2 worm cellular contexts compared by ENCODE assay signal in genomic region chrIV:8925990-8926389, ce11.
TF ChIP-seq lines count a peak whose summit lies in the region.

TSS of gene D1046.2 (minus strand) at chrIV:8926067.
TSS of gene cfim-2 (plus strand) at chrIV:8926324.

TF ChIP-seq in whole organism, L1 larva, 84 proteins besides CTCF, POLR2A, EP300 and RAD21 (continued from another document and continues in another):
- TF ChIP-seq alr-1 (tag; optimal IDR thresholded peaks at IDR 0.05; lab: Kevin White, UChicago; ENCODE audit: borderline replicate concordance) (no peak), lsy-2 (tag; optimal IDR thresholded peaks at IDR 0.05; lab: Kevin White, UChicago) (peak in 1 of 2 experiments; percentile 64), nhr-85 (tag; lab: Kevin White, UChicago) (no peak), skn-1 (tag; optimal IDR thresholded peaks at IDR 0.05; lab: Kevin White, UChicago) (peak; percentile 3), hlh-17 (GFP tag; optimal IDR thresholded peaks at IDR 0.05; lab: Kevin White, UChicago; ENCODE audit: borderline replicate concordance) (no peak), nhr-84 (tag; optimal IDR thresholded peaks at IDR 0.05; lab: Kevin White, UChicago) (no peak), fos-1 (tag; optimal IDR thresholded peaks at IDR 0.05; lab: Kevin White, UChicago) (no peak), mab-9 (GFP tag; IDR thresholded peaks at IDR 0.05; lab: Robert Waterston, UW) (no peak), sox-4 (tag; optimal IDR thresholded peaks at IDR 0.05; lab: Kevin White, UChicago) (no peak), swsn-7 (tag; optimal IDR thresholded peaks at IDR 0.05; lab: Kevin White, UChicago) (peak; percentile 30), ceh-63 (GFP tag; optimal IDR thresholded peaks at IDR 0.05; lab: Kevin White, UChicago) (no peak), dpl-1 (GFP tag; optimal IDR thresholded peaks at IDR 0.05; lab: Kevin White, UChicago) (peak; percentile 5 to 33 (median 27)), rnt-1 (tag; optimal IDR thresholded peaks at IDR 0.05; lab: Kevin White, UChicago) (no peak), grh-1 (GFP tag; IDR thresholded peaks at IDR 0.05; lab: Robert Waterston, UW) (no peak), sup-37 (GFP tag; optimal IDR thresholded peaks at IDR 0.05; lab: Kevin White, UChicago) (no peak), nhr-76 (tag; optimal IDR thresholded peaks at IDR 0.05; lab: Kevin White, UChicago) (no peak), ztf-11 (tag; optimal IDR thresholded peaks at IDR 0.05; lab: Kevin White, UChicago) (no peak), ces-1 (GFP tag; optimal IDR thresholded peaks at IDR 0.05; lab: Kevin White, UChicago) (no peak), ceh-82 (tag; optimal IDR thresholded peaks at IDR 0.05; lab: Kevin White, UChicago) (no peak), nhr-11 (tag; optimal IDR thresholded peaks at IDR 0.05; lab: Kevin White, UChicago) (no peak), ceh-88 (GFP tag; IDR thresholded peaks at IDR 0.05; lab: Robert Waterston, UW) (no peak), egl-13 (tag; optimal IDR thresholded peaks at IDR 0.05; lab: Kevin White, UChicago) (no peak), hlh-4 (tag; optimal IDR thresholded peaks at IDR 0.05; lab: Kevin White, UChicago) (no peak), unc-62 (GFP tag; optimal IDR thresholded peaks at IDR 0.05; lab: Kevin White, UChicago) (no peak), aha-1 (tag; optimal IDR thresholded peaks at IDR 0.05; lab: Kevin White, UChicago) (no peak), nhr-90 (tag; optimal IDR thresholded peaks at IDR 0.05; lab: Kevin White, UChicago; ENCODE audit: poor library complexity) (no peak), ceh-90 (tag; optimal IDR thresholded peaks at IDR 0.05; lab: Kevin White, UChicago) (no peak), mef-2 (tag; optimal IDR thresholded peaks at IDR 0.05; lab: Kevin White, UChicago) (no peak), egl-27 (tag; optimal IDR thresholded peaks at IDR 0.05; lab: Kevin White, UChicago) (no peak), tlp-1 (tag; optimal IDR thresholded peaks at IDR 0.05; lab: Kevin White, UChicago) (no peak), lin-15B (tag; optimal IDR thresholded peaks at IDR 0.05; lab: Kevin White, UChicago) (peak; percentile 12), unc-30 (tag; optimal IDR thresholded peaks at IDR 0.05; lab: Kevin White, UChicago) (no peak), hpl-2 (GFP tag; optimal IDR thresholded peaks at IDR 0.05; lab: Kevin White, UChicago) (no peak), efl-3 (GFP tag; optimal IDR thresholded peaks at IDR 0.05; lab: Kevin White, UChicago) (no peak), nhr-19 (GFP tag; conservative IDR thresholded peaks at IDR 0.05; lab: Robert Waterston, UW) (no peak), vab-15 (tag; optimal IDR thresholded peaks at IDR 0.05; lab: Kevin White, UChicago) (no peak), fkh-8 (tag; optimal IDR thresholded peaks at IDR 0.05; lab: Kevin White, UChicago) (no peak), lin-13 (GFP tag; optimal IDR thresholded peaks at IDR 0.05; lab: Kevin White, UChicago) (no peak), nhr-20 (tag; optimal IDR thresholded peaks at IDR 0.05; lab: Kevin White, UChicago) (no peak), nhr-47 (tag; optimal IDR thresholded peaks at IDR 0.05; lab: Kevin White, UChicago) (peak; percentile 30), unc-130 (tag; optimal IDR thresholded peaks at IDR 0.05; lab: Kevin White, UChicago) (peak; percentile 47), xbp-1 (tag; optimal IDR thresholded peaks at IDR 0.05; lab: Kevin White, UChicago) (peak; percentile 1), dsc-1 (tag; optimal IDR thresholded peaks at IDR 0.05; lab: Kevin White, UChicago) (no peak), unc-98 (GFP tag; IDR thresholded peaks at IDR 0.05; lab: Robert Waterston, UW) (no peak), jun-1 (tag; optimal IDR thresholded peaks at IDR 0.05; lab: Kevin White, UChicago) (no peak), elt-2 (tag; optimal IDR thresholded peaks at IDR 0.05; lab: Kevin White, UChicago) (no peak), pax-3 (tag; optimal IDR thresholded peaks at IDR 0.05; lab: Kevin White, UChicago) (no peak), lir-3 (tag; optimal IDR thresholded peaks at IDR 0.05; lab: Kevin White, UChicago; ENCODE audit: poor library complexity) (no peak), ama-1 (optimal IDR thresholded peaks at IDR 0.05; lab: Kevin White, UChicago) (no peak), C34B4.2 (tag; optimal IDR thresholded peaks at IDR 0.05; lab: Kevin White, UChicago) (no peak), fkh-10 (GFP tag; optimal IDR thresholded peaks at IDR 0.05; lab: Kevin White, UChicago) (no peak), fkh-4 (tag; optimal IDR thresholded peaks at IDR 0.05; lab: Kevin White, UChicago; ENCODE audit: borderline replicate concordance) (no peak), zag-1 (tag; optimal IDR thresholded peaks at IDR 0.05; lab: Kevin White, UChicago) (no peak), nhr-12 (tag; optimal IDR thresholded peaks at IDR 0.05; lab: Kevin White, UChicago) (no peak), nhr-28 (tag; optimal IDR thresholded peaks at IDR 0.05; lab: Kevin White, UChicago) (no peak), Y116A8C.19 (tag; optimal IDR thresholded peaks at IDR 0.05; lab: Kevin White, UChicago; ENCODE audit: borderline replicate concordance) (no peak), irx-1 (tag; optimal IDR thresholded peaks at IDR 0.05; lab: Kevin White, UChicago) (no peak), tbx-2 (tag; optimal IDR thresholded peaks at IDR 0.05; lab: Kevin White, UChicago) (no peak), pag-3 (tag; optimal IDR thresholded peaks at IDR 0.05; lab: Kevin White, UChicago; ENCODE audit: borderline replicate concordance, insufficient read depth) (no peak), mdl-1 (tag; optimal IDR thresholded peaks at IDR 0.05; lab: Kevin White, UChicago) (no peak), efl-1 (optimal IDR thresholded peaks at IDR 0.05; lab: Kevin White, UChicago) (peak; percentile 4 to 33), efl-1 (GFP tag; optimal IDR thresholded peaks at IDR 0.05 in 1 of 2; lab: Kevin White, UChicago) (peak; percentile 14 to 86), C16A3.4 (tag; optimal IDR thresholded peaks at IDR 0.05; lab: Kevin White, UChicago) (peak; percentile 28), nhr-237 (tag; optimal IDR thresholded peaks at IDR 0.05; lab: Kevin White, UChicago) (no peak), aly-2 (tag; optimal IDR thresholded peaks at IDR 0.05; lab: Kevin White, UChicago) (no peak), elt-3 (tag; optimal IDR thresholded peaks at IDR 0.05; lab: Kevin White, UChicago) (no peak), sptf-1 (tag; optimal IDR thresholded peaks at IDR 0.05; lab: Kevin White, UChicago) (no peak), unc-86 (tag; optimal IDR thresholded peaks at IDR 0.05; lab: Kevin White, UChicago) (no peak), isw-1 (GFP tag; IDR thresholded peaks at IDR 0.05; lab: Robert Waterston, UW) (no peak)

TF ChIP-seq in whole organism, L4 larva, 104 proteins besides CTCF, POLR2A, EP300 and RAD21 (continued from another document):
- TF ChIP-seq hlh-30 (tag; optimal IDR thresholded peaks at IDR 0.05; lab: Kevin White, UChicago; ENCODE audit: insufficient read depth) (peak; percentile 26), attf-4 (tag; optimal IDR thresholded peaks at IDR 0.05; lab: Kevin White, UChicago) (no peak), hlh-11 (tag; optimal IDR thresholded peaks at IDR 0.05; lab: Kevin White, UChicago) (no peak), ceh-32 (tag; optimal IDR thresholded peaks at IDR 0.05; lab: Kevin White, UChicago; ENCODE audit: poor library complexity) (no peak), T26A8.4 (GFP tag; IDR thresholded peaks at IDR 0.05; lab: Robert Waterston, UW) (no peak), pha-4 (GFP tag; IDR thresholded peaks at IDR 0.05; lab: Robert Waterston, UW) (no peak), pha-4 (tag; optimal IDR thresholded peaks at IDR 0.05; lab: Kevin White, UChicago) (no peak), arid-1 (GFP tag; conservative IDR thresholded peaks at IDR 0.05; lab: Robert Waterston, UW) (no peak), skn-1 (tag; optimal IDR thresholded peaks at IDR 0.05; lab: Kevin White, UChicago) (no peak), aly-2 (tag; optimal IDR thresholded peaks at IDR 0.05; lab: Kevin White, UChicago) (no peak), ces-1 (GFP tag; optimal IDR thresholded peaks at IDR 0.05; lab: Kevin White, UChicago) (no peak), lim-7 (GFP tag; IDR thresholded peaks at IDR 0.05; lab: Robert Waterston, UW) (no peak)
